Worm (Caenorhabditis elegans): ENCODE measurements around the gene Y116A8C.10.

DNA sequence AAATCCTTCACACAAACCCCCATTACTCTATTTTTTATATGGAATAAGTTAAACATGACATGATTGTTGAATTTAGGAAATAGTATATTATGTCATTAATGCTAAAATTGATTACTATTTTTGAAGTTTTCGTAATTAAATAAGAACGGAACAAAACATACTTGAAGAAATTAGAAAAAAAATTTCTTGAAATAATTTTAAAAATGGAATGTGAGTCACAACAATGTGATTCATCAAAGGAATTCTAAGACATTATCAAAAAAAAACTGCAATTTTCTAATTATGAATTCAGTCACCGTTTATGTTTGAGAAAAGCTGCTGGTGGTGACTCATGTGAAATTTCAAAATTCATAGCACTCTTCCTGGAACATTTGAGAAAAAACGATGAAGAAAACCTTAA lies 49.5 kb upstream of the Y116A8C.10 start, which contains the start of gene nccd-1:
- TF ChIP-seq ama-1 (optimal IDR thresholded peaks at IDR 0.05) = no peak
- no peak for TF ChIP-seq sptf-1 (tag; optimal IDR thresholded peaks at IDR 0.05)
- TF ChIP-seq fkh-10 (GFP tag; optimal IDR thresholded peaks at IDR 0.05) = no peak
- TF ChIP-seq dpl-1 (GFP tag; optimal IDR thresholded peaks at IDR 0.05) = no peak
- TF ChIP-seq snpc-4 (tag; optimal IDR thresholded peaks at IDR 0.05) = no peak
- TF ChIP-seq ceh-88 (GFP tag; IDR thresholded peaks at IDR 0.05) = no peak
- TF ChIP-seq tbx-2 (tag; optimal IDR thresholded peaks at IDR 0.05) = no peak
- no peak for TF ChIP-seq blmp-1 (tag; optimal IDR thresholded peaks at IDR 0.05)

Data from whole organism, L1 larva.